In genomic region chrV:10178166-10178565, ce11 we compare ENCODE assay signal across 3 worm cellular contexts.
A peak's percentile ranks its signal among the peaks of the same experiment; 100 is the strongest.
TF ChIP-seq lines count a peak whose summit lies in the region.

No protein-coding gene starts in this region.

TF ChIP-seq in whole organism, L2 larva, 48 proteins besides CTCF, POLR2A, EP300 and RAD21 (continued from another document):
- no peak for TF ChIP-seq mbf-1 (tag; optimal IDR thresholded peaks at IDR 0.05; lab: Kevin White, UChicago)
- no peak for TF ChIP-seq alr-1 (tag; optimal IDR thresholded peaks at IDR 0.05; lab: Kevin White, UChicago)
- no peak for TF ChIP-seq egl-27 (tag; optimal IDR thresholded peaks at IDR 0.05; lab: Kevin White, UChicago)
- TF ChIP-seq snpc-4 (tag; optimal IDR thresholded peaks at IDR 0.05; lab: Kevin White, UChicago) = no peak
- peak; percentile 72 for TF ChIP-seq sma-3 (GFP tag; optimal IDR thresholded peaks at IDR 0.05; lab: Kevin White, UChicago)
- TF ChIP-seq C34F6.9 (tag; optimal IDR thresholded peaks at IDR 0.05; lab: Kevin White, UChicago) = peak; percentile 79
- TF ChIP-seq ama-1 (optimal IDR thresholded peaks at IDR 0.05; lab: Kevin White, UChicago) = no peak
- no peak for TF ChIP-seq Y55F3AM.14 (GFP tag; optimal IDR thresholded peaks at IDR 0.05; lab: Kevin White, UChicago)
- no peak for TF ChIP-seq mab-5 (tag; optimal IDR thresholded peaks at IDR 0.05; lab: Kevin White, UChicago)
- no peak for TF ChIP-seq unc-62 (GFP tag; optimal IDR thresholded peaks at IDR 0.05; lab: Kevin White, UChicago)
- TF ChIP-seq ceh-16 (tag; optimal IDR thresholded peaks at IDR 0.05; lab: Kevin White, UChicago) = no peak
- no peak for TF ChIP-seq nhr-11 (tag; optimal IDR thresholded peaks at IDR 0.05; lab: Kevin White, UChicago)

TF ChIP-seq in whole organism, L4 larva, 104 proteins besides CTCF, POLR2A, EP300 and RAD21 (continued from another document):
- TF ChIP-seq ctbp-1 (GFP tag; IDR thresholded peaks at IDR 0.05; lab: Robert Waterston, UW) (0 out of 2 replicates have a peak, but pooled peaks have one; percentile 22), nhr-111 (GFP tag; optimal IDR thresholded peaks at IDR 0.05; lab: Kevin White, UChicago) (no peak), daf-16 (GFP tag; optimal IDR thresholded peaks at IDR 0.05; lab: Kevin White, UChicago) (no peak), daf-16 (tag; optimal IDR thresholded peaks at IDR 0.05; lab: Kevin White, UChicago) (peak; percentile 12), pha-4 (GFP tag; IDR thresholded peaks at IDR 0.05; lab: Robert Waterston, UW) (no peak), pha-4 (tag; optimal IDR thresholded peaks at IDR 0.05; lab: Kevin White, UChicago) (no peak), nhr-11 (tag; optimal IDR thresholded peaks at IDR 0.05; lab: Kevin White, UChicago) (peak; percentile 33), dpl-1 (GFP tag; optimal IDR thresholded peaks at IDR 0.05; lab: Kevin White, UChicago) (peak; percentile 27), T20F7.1 (GFP tag; optimal IDR thresholded peaks at IDR 0.05; lab: Kevin White, UChicago) (peak; percentile 51), egl-43 (GFP tag; IDR thresholded peaks at IDR 0.05; lab: Robert Waterston, UW) (0 out of 2 replicates have a peak, but pooled peaks have one; percentile 25), lin-29 (GFP tag; IDR thresholded peaks at IDR 0.05; lab: Robert Waterston, UW) (no peak), zip-2 (tag; optimal IDR thresholded peaks at IDR 0.05; lab: Kevin White, UChicago) (no peak), dmd-6 (GFP tag; IDR thresholded peaks at IDR 0.05; lab: Robert Waterston, UW) (peak; percentile 16; the same call in 1 of the 2 replicates)

TF ChIP-seq in whole organism, late embryonic, 69 proteins besides CTCF, POLR2A, EP300 and RAD21 (continued from another document):
- TF ChIP-seq unc-42 (tag; optimal IDR thresholded peaks at IDR 0.05; lab: Kevin White, UChicago) (peak; percentile 19), K09A11.1 (tag; optimal IDR thresholded peaks at IDR 0.05; lab: Kevin White, UChicago; ENCODE audit: insufficient read depth) (no peak), fax-1 (tag; optimal IDR thresholded peaks at IDR 0.05; lab: Kevin White, UChicago) (peak; percentile 39), ets-4 (tag; optimal IDR thresholded peaks at IDR 0.05; lab: Kevin White, UChicago) (peak; percentile 73), F13H6.1 (tag; optimal IDR thresholded peaks at IDR 0.05; lab: Kevin White, UChicago) (peak; percentile 67), ahr-1 (tag; optimal IDR thresholded peaks at IDR 0.05; lab: Kevin White, UChicago) (peak; percentile 49)
